Fruit fly (Drosophila melanogaster): ENCODE measurements around the gene Prosbeta2.

Gene Prosbeta2

DNA sequence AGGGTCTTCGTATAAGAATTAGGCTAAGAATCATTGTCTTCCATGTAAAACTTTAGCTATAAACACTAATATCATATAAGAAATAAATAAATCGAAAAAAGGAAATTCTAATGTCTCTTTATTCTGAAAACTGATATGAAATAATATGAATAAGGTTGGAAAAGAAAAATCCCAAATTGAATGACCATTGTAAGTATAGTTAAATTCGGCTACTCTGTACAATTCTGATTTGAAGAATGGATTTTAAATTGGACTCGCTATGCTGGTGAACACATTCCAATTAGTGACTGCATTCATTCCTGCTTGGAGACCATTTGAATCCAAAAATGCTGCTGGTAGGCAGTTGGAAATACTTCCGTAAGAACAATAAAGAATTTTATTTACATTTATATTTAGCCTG is 29.5 kb upstream of the Prosbeta2 start:
- no peak for TF ChIP-seq CTCF (optimal IDR thresholded peaks at IDR 0.05)
- no peak for TF ChIP-seq CG8478 (optimal IDR thresholded peaks at IDR 0.05)

DNA sequence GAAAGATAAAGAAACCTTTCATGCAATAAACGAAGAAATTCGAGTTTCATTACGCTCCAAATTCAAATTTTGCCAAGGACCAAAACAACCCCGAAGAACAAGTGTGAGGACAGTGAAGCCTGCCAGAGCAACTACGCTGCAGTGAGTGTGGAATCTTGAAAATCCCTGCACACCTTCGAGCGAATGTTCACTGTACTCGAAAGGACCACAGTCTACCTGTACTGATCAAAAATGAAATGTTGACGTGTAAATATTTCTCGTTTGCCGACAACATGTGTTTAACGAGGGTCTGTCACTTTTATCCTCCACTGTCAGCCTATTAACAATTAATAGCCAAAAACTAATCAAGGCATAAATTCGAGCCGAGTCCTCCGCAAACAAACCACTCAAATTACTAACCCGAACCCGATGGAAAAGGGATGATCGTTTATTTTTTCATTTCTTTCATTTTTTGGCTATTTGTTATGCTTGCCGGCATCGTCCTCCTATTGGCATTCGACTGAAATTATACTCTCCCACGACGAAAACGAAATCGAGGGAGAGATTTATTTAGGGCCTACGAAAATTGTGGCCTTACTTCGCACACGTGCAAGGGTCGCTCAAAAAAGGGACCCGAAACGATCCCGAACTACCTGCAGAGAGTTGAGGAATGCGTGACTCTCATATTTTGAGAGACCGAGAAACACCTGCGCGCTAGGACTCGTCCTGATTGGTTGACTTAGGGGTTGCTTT is 27.7 kb upstream of the Prosbeta2 start:
- no peak for TF ChIP-seq CG8478 (optimal IDR thresholded peaks at IDR 0.05)
- no peak for TF ChIP-seq CTCF (optimal IDR thresholded peaks at IDR 0.05)

DNA sequence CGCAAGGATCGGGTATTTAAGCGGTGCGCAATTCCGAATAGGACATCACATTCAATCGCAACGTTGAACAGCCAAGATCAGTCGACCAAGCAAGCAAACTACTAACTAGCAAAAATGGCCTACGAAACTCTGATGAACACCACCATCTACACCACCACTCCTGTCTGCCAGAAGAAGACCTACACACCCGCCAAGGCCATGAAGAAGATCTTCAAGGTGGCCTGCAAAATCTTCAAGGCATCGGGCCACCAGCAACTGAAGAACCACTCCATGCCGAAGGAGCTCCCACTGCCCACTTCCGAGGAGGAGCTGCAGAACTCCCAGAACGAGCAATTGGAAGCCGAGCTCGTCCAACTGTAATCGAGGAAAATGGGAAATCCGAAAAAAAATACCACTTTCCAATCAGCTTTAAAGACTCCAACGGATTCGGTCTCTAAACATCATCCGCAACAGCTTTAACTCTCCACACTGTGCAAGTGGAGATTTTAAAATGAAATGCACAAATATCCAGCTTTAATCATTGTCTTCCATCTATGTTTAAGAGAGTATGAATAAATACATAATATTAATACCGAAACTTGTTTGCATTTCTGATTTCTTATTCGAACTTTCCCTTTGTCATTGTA is 27.0 kb upstream of the Prosbeta2 start, which contains the start of gene Brd:
TSS of gene Brd (plus strand) at position 43 of the 626 bp plus-strand sequence.
- TF ChIP-seq CG8478 (optimal IDR thresholded peaks at IDR 0.05) = no peak

DNA sequence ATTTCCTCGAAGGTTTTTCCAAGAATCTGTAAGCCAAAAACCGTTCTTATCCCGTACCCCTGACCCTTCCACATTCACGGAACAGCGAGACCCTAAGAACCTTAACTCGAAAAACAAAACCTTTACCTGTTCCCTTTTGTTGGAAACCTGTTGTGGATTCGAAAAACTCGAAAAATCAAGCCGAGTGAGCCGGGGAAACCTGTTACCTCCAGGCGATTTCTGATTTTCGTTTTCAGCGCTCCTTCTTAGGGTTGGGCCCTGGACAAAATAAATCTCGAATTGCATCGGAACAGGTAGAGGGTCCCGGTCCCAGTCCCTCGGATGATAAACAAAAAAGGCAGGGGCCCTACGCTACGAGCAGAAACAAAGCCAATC is 26.5 kb upstream of the Prosbeta2 start:
- no peak for TF ChIP-seq CG8478 (optimal IDR thresholded peaks at IDR 0.05)
- TF ChIP-seq CTCF (optimal IDR thresholded peaks at IDR 0.05) = no peak

DNA sequence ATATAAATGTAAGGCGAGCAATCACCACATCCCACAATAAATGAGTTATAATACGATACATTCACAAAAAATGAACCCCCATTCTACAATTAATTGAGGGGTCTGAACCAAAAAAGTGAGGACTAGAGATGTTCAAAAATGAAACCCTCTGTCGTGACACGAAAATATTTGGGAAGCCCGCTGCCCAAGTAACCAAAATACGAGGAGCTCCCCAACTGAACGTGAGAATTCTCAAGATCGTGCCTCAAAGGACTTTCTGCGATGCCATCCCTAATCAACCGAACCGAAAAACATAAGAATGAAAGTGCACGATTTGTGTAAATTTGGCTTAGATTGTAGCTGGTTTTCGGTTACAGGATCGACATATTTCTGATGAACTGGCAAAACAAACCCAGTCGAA is 25.2 kb upstream of the Prosbeta2 start, which contains the start of gene Ocho:
TSS of gene Ocho (plus strand) at position 336 of the 400 bp plus-strand sequence.
- TF ChIP-seq CTCF (optimal IDR thresholded peaks at IDR 0.05) = no peak
- no peak for TF ChIP-seq CG8478 (optimal IDR thresholded peaks at IDR 0.05)

DNA sequence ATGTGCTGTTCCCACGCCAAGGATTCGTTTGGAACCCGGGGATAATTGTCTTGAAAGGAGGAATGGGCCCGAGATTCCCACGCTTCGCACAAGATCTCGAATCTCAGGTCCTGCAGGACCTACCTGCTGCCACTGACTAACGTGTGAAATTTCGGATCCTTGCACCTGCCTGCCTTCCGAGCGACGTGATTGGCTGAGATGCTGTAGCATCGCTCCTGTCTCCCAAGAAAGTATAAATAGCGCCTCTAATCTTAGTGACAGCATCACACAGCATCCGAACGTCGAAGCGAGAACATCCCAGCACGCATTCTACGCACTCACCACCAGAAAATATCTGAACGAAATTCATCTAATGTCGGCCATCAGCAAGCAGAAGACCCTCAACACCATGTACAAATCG is 24.8 kb upstream of the Prosbeta2 start:
- TF ChIP-seq CG8478 (optimal IDR thresholded peaks at IDR 0.05) (no peak), CTCF (optimal IDR thresholded peaks at IDR 0.05) (no peak)

DNA sequence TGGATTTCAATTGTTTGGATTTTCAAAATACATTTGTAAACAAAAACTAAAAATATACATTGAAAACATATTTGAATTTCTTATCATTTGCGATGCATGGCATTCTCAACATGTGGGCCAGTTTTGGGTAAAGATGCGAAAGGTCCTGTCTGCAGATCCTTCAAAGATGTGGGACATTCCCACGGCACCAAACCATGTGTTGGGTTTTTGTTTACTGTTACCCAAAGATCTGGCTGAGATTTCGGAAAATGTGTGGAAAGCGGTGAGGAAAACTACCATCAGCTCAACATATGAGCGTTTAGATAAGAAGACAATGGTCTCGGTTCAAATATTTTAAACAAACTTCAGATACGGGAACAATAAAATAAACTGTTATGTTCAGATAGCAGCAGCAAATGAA is 23.7 kb upstream of the Prosbeta2 start:
- TF ChIP-seq CTCF (optimal IDR thresholded peaks at IDR 0.05) = no peak

DNA sequence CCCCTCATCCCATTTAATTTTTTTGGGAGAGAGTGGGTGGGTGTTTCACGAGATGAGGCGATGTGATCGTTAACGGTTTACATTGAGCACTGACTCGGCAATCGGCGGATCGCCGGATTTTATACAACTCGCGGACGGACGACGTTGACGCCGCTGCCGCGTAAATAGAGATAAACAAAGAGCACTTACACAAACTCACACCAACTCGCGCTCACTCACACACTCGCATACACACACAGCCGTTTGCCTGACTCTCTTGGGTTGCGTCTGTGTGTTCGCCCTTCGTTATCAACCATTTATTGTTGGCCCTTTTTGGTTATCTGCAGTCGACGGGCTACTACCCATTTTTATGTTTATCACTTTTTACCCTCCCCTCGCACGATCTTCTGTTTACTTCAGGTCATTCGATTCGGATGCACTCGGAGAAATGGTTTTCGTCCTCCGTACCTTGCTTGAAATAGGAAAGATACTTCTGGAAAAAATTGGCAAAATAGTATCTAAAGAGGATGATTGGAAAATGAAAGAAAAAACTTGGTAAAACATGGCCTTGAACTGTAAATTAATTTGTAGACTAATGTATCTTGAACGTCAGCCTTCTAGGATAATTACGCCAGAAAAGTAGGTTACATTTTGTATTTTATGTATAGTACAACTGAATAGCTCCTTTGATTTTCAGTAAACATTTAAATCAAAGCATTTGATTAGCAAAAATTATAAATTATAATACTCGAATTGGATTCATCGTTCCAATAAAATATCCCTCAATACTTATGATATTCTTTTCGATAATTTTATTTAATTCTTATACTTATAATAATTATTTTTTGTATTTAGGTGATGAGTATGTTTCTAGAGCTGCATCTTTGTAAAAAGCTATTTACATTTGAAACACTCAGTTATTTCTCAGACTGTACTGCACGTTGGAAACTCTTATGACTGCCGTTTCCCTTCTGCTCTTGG is 21.9 kb upstream of the Prosbeta2 start:
- no peak for TF ChIP-seq CG8478 (optimal IDR thresholded peaks at IDR 0.05)
- TF ChIP-seq CTCF (optimal IDR thresholded peaks at IDR 0.05) = no peak

DNA sequence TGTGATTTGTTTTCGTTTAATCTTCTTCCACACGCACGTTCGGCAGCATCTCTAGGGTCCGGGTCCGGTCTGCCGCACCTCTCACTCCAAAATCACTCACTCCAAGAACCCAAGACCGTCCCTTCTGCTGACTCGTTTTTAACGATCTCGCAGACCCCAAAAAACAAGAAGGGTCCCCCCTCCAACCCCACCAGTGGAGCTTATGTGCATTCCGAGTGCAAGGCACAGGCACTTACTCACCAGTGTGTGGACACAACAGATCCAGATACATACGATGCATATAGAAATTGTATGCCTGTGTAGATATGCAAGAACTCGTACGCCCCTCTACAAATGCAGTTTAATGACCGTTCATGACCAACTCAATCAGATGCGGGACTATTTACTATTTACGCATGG is 21.3 kb upstream of the Prosbeta2 start:
- no peak for TF ChIP-seq CG8478 (optimal IDR thresholded peaks at IDR 0.05)
- no peak for TF ChIP-seq CTCF (optimal IDR thresholded peaks at IDR 0.05)

DNA sequence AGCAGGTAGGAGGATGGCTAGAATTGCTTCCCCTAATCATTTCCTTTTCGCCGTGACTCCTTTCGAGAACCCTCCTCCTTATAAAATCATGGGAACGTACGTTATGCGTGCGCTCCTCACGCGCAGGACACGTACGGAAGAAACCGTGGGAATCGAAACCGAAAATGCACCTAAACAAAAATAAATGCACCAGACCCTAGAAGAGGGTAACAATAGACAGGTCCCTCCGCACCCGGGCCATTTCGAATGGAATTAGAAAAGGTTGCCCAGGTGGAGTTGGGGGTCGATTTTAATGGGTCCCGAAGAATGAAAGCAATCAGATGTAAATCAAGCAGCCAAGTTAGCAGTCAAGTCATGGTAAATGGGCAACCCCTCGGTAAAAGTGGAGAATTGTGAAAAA is 20.4 kb upstream of the Prosbeta2 start, which contains the start of gene CG3349:
TSS of gene CG3349 (plus strand) at position 289 of the 400 bp plus-strand sequence.
- no peak for TF ChIP-seq CG8478 (optimal IDR thresholded peaks at IDR 0.05)
- TF ChIP-seq CTCF (optimal IDR thresholded peaks at IDR 0.05) = no peak

DNA sequence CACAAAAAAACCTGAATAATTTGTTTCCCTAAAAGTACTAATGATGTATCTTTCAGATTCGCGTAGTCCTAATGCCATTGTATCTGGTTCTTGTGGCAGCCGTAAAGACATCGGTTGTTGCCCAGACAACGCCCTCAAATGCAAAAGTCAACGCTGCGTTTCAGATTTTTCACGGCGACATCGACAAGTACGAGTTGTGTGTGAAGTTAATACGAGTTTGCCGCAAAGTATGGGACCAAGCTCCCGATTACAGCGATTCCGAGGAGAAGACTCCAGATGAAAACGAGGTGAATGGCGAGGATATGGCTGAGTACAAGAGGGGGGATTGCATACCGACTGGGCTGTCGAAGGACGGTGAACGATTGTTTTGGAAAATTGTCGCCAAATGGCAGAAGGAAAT is 19.7 kb upstream of the Prosbeta2 start:
- TF ChIP-seq CG8478 (optimal IDR thresholded peaks at IDR 0.05) (no peak), CTCF (optimal IDR thresholded peaks at IDR 0.05) (no peak)

DNA sequence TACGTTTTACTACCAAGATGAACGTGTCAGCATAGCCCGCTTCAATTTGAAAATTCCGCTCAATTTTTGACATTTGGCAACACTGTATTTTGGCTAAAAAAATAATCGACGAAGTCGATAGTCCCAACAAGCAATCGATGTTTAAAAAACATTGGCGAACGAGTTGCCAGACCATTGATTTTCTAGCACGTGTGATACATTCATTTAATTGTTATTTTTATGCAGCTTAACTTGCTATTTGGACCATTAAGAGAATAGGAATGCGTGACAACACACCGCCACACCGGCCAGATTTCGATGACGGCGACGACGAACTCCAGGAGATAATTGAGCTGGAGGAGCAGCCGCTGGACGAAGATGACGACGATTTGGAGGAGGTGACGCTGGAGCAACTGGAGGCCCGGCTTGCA is 17.1 kb upstream of the Prosbeta2 start, which contains the start of gene CG5114:
TSS of gene CG5114 (plus strand) at position 161 of the 410 bp plus-strand sequence.
- TF ChIP-seq CG8478 (optimal IDR thresholded peaks at IDR 0.05) (no peak), CTCF (optimal IDR thresholded peaks at IDR 0.05) (peak; percentile 5 to 36)

DNA sequence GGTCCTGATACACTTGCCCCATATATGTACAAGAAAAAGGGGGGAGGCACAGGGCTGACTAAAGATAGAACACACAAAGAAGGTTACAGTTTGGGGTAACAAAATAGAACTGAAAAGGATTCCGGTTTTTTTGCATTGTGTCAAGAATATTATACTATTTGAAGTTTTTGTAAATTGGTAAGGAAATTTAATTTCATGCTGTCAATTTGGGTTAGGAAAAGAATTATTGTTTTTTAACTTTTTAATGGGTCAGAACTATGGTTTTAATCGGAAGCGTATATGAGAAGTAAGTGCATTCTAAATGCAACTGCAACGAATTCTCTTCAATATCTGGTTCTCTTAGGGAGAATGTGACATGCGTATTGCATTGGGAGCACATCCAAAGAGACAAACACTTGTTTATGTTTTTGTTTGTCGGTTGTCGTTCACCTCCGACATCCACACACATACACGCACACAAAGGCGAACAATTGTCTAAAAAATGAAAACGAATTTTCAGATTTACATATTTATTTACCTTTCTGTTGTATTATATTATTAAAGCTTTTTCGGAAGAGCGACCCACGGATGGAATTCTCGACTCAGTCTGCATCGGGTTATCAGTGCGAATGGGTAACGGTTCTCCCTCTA is 15.1 kb upstream of the Prosbeta2 start, which contains the start of gene mnd:
TSS of gene mnd (plus strand) at position 580 of the 630 bp plus-strand sequence.
- TF ChIP-seq CTCF (optimal IDR thresholded peaks at IDR 0.05) (no peak), CG8478 (optimal IDR thresholded peaks at IDR 0.05) (no peak)

DNA sequence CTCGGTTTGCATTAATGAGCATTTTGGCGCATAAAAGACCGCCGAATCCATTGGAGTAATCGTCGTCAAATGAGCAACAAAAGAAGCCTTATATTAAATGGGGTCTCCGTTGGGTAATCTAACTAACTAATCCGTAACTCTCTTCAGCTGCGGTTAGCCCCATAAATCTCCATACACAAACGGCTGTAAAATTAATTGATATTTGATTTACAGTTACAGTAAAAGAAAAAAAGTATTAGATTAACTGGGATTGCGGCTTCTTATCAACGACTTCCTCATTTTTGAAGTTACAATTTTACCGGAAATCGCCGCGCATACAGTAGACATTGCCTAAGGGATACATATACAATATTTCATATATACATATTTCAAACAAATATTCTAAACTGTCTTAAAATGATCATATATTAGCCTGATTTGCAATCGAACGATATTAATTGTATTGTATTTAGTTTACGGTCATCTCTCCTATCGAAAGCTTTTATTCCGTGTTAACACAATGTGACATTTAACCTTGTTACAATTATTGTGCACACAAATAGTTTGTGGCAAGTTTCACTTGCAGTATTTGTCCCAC is 13.3 kb upstream of the Prosbeta2 start:
- TF ChIP-seq CTCF (optimal IDR thresholded peaks at IDR 0.05) (no peak), CG8478 (optimal IDR thresholded peaks at IDR 0.05) (no peak)

All from S2 (cell line).